Fruit fly (Drosophila melanogaster) whole organism, prepupa: ENCODE data around the gene CG31676.

Experiments
- Blimp-1 ChIP-seq: fragments of 200-800 bp; sonication (Bioruptor generic); optimal IDR thresholded peaks from 3 replicates; lab custom pipeline; 2017; ENCODE audit warnings: missing biosample characterization, missing genetic modification characterization, mild to moderate bottlenecking, moderate library complexity, missing genetic modification reagents
- CG10669 ChIP-seq: fragments of 200-800 bp; sonication (Bioruptor generic); optimal IDR thresholded peaks from 3 replicates; lab custom pipeline; 2018; ENCODE audit warnings: missing biosample characterization, mild to moderate bottlenecking, missing genetic modification characterization, moderate library complexity
- CG31627 ChIP-seq: fragments of 200-800 bp; sonication (Bioruptor generic); optimal IDR thresholded peaks from 3 replicates; lab custom pipeline; 2016; ENCODE audit warnings: missing biosample characterization, missing genetic modification characterization
- CG6808 ChIP-seq: fragments of 200-800 bp; sonication (Bioruptor generic); optimal IDR thresholded peaks from 3 replicates; lab custom pipeline; 2017; ENCODE audit warnings: missing biosample characterization, missing genetic modification characterization, mild to moderate bottlenecking, moderate library complexity, missing genetic modification reagents
- Eip75B ChIP-seq: fragments of 200-800 bp; sonication (Bioruptor generic); optimal IDR thresholded peaks from 3 replicates; lab custom pipeline; 2016; ENCODE audit warnings: missing biosample characterization, missing genetic modification characterization
- Hr38 ChIP-seq: sonication (Bioruptor generic); optimal IDR thresholded peaks from 2 replicates; lab custom pipeline; 2016; ENCODE audit warnings: missing biosample characterization, missing genetic modification characterization
- Hr39 ChIP-seq: fragments of 200-800 bp; sonication (Bioruptor generic); optimal IDR thresholded peaks from 2 replicates; lab custom pipeline; 2016; ENCODE audit warnings: missing biosample characterization, missing genetic modification characterization
- Lpt ChIP-seq: fragments of 200-800 bp; sonication (Bioruptor generic); optimal IDR thresholded peaks from 3 replicates; lab custom pipeline; 2016; ENCODE audit warnings: missing biosample characterization, missing genetic modification characterization
- Met ChIP-seq: fragments of 200-800 bp; sonication (Bioruptor generic); optimal IDR thresholded peaks from 3 replicates; lab custom pipeline; 2016; ENCODE audit warnings: missing biosample characterization, missing genetic modification characterization
- Sox102F ChIP-seq: fragments of 200-800 bp; sonication (Bioruptor generic); optimal IDR thresholded peaks from 2 replicates; lab custom pipeline; 2016; ENCODE audit warnings: missing biosample characterization, mild to moderate bottlenecking, missing genetic modification characterization
- Sox14 ChIP-seq: fragments of 200-800 bp; sonication (Bioruptor generic); optimal IDR thresholded peaks from 3 replicates; lab custom pipeline; 2016; ENCODE audit warnings: missing biosample characterization, missing genetic modification characterization
- acj6 ChIP-seq: fragments of 200-800 bp; sonication (Bioruptor generic); optimal IDR thresholded peaks from 3 replicates; lab custom pipeline; 2016; ENCODE audit warnings: missing biosample characterization, missing genetic modification characterization

- TF ChIP-seq Eip75B (GFP tag; lab: Kevin White, UChicago) (no peak), Sox14 (GFP tag; lab: Kevin White, UChicago) (no peak), CG6808 (GFP tag; lab: Kevin White, UChicago) (no peak), Sox102F (GFP tag; lab: Kevin White, UChicago) (peak; percentile 22), Blimp-1 (GFP tag; lab: Kevin White, UChicago) (no peak), CG31627 (GFP tag; lab: Kevin White, UChicago) (no peak), CG10669 (no peak), Hr39 (no peak), Hr38 (no peak), Met (GFP tag; lab: Kevin White, UChicago) (no peak), acj6 (GFP tag; lab: Kevin White, UChicago) (no peak), Lpt (peak; percentile 4)
These were observed 42.2 kb upstream of the CG31676 start for dm6 chr2L:20798351-20798777.
